Fruit fly (Drosophila melanogaster) whole organism, embryonic: ENCODE measurements around the gene Arc42.

ENCODE experiments used
- croc ChIP-seq: fragments of 200-800 bp; sonication (Bioruptor generic); conservative IDR thresholded peaks from 3 replicates; pipeline ENCODE4 v1.3.6; 2022; ENCODE audit warnings: missing biosample characterization, missing genetic modification characterization
- hth ChIP-seq: fragments of >200 bp; optimal IDR thresholded peaks from 2 replicates; lab custom pipeline; 2017; ENCODE audit warnings: inconsistent platforms

DNA sequence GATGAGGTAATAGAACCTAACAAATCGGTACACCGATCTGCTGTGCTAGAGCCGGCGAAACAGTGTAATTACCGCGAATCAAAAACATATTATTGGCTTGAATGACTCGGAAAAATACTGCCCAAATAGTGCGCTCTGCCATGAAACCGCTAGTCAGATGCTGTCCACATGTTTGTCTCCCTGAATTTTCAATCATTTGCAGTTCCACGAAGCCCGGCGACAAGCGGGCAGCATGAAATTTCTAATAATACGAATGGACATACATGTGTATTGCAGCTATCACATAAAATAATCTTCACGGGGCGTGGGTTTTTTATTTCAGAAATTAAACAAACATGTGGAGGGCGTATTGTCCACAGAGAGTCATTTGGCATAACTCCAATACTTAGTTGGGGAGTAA, 18.6 kb upstream of the Arc42 start:
- TF ChIP-seq hth (lab: Kevin White, UChicago) (no peak), croc (GFP tag; lab: Robert Waterston, UW) (no peak)
